Worm (Caenorhabditis elegans) whole organism, young adult: ENCODE measurements around the gene ZC53.2.

ENCODE experiments used
- ama-1 ChIP-seq, 3 experiments: fragments of 150-350 bp in 1 of 3; sonication (generic microtip) in 2 of 3; optimal IDR thresholded peaks; 2 replicates each; lab custom pipeline; 2014 to 2018; ENCODE audit warnings: missing biosample characterization in 2 of 3, missing genetic modification characterization in 2 of 3, missing genetic modification reagents in 2 of 3
- madf-8 ChIP-seq: fragments of 200-800 bp; sonication (Bioruptor generic); conservative IDR thresholded peaks from 2 replicates; pipeline ENCODE4 v1.3.6; 2022; ENCODE audit warnings: missing genetic modification reagents, missing genetic modification characterization, missing compliant biosample characterization

DNA sequence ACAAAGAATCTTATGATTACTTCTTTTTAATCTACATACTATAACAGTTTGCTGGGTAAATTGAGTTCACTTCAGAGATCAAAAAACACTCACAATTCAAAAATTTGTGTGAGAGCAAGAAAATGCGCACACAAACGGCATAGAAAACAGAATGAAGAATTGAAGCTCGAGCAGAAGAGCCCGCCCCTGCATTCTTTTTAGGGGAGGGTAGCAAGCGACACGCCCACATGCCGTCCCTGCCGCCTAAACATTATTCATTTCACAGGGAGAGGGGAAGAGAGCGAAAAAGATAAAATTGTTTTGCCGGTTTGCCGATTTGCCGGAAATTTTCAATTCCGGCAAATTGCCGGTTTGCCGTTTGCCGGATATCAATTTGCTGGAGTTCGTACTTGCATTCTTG lies 14.7 kb downstream of the ZC53.2 start:
- TF ChIP-seq madf-8: no peak
- TF ChIP-seq ama-1 (optimal IDR thresholded peaks at IDR 0.05; lab: Kevin White, UChicago): no peak
- no peak for TF ChIP-seq ama-1 (GFP tag; optimal IDR thresholded peaks at IDR 0.05; lab: Kevin White, UChicago)
